Worm (Caenorhabditis elegans) whole organism, young adult: ENCODE measurements around the gene C48B4.6.

ENCODE experiments used
- B0035.1 ChIP-seq: sonication (generic microtip); optimal IDR thresholded peaks from 2 replicates; lab custom pipeline; 2016; ENCODE audit warnings: missing genetic modification characterization, mild to moderate bottlenecking, missing compliant biosample characterization, missing genotype, missing genetic modification reagents
- B0261.1 ChIP-seq: sonication (generic microtip); optimal IDR thresholded peaks from 2 replicates; lab custom pipeline; 2016; ENCODE audit warnings: mild to moderate bottlenecking, missing genetic modification characterization, moderate library complexity, missing compliant biosample characterization
- F10E7.11 ChIP-seq: sonication (generic microtip); optimal IDR thresholded peaks from 2 replicates; lab custom pipeline; 2017; ENCODE audit warnings: mild to moderate bottlenecking, missing genetic modification characterization, moderate library complexity, missing compliant biosample characterization
- F23B12.7 ChIP-seq: sonication (generic microtip); optimal IDR thresholded peaks from 2 replicates; lab custom pipeline; 2017; ENCODE audit warnings: missing genetic modification characterization, mild to moderate bottlenecking, missing compliant biosample characterization, antibody characterized with exemption, moderate library complexity; ENCODE audit not compliant: insufficient read depth
- F49E8.2 ChIP-seq: sonication (generic microtip); optimal IDR thresholded peaks from 3 replicates; lab custom pipeline; 2017; ENCODE audit warnings: missing genetic modification characterization, mild to moderate bottlenecking, missing compliant biosample characterization, antibody characterized with exemption, moderate library complexity; ENCODE audit not compliant: insufficient read depth
- F52B5.7 ChIP-seq: sonication (generic microtip); optimal IDR thresholded peaks from 2 replicates; lab custom pipeline; 2016; ENCODE audit warnings: mild to moderate bottlenecking, missing genetic modification characterization, missing compliant biosample characterization
- K12H6.12 ChIP-seq: fragments of 200-800 bp; sonication (Bioruptor generic); optimal IDR thresholded peaks from 2 replicates; lab custom pipeline; 2018; ENCODE audit warnings: mild to moderate bottlenecking, missing genetic modification characterization, missing compliant biosample characterization
- T07F8.4 ChIP-seq: sonication (generic microtip); optimal IDR thresholded peaks from 2 replicates; lab custom pipeline; 2016; ENCODE audit warnings: mild to moderate bottlenecking, missing genetic modification characterization, moderate library complexity, missing compliant biosample characterization
- Y56A3A.18 ChIP-seq: fragments of 200-800 bp; sonication (Bioruptor generic); IDR thresholded peaks from 2 replicates; pipeline ENCODE4 v1.3.6; 2022; ENCODE audit warnings: missing genetic modification reagents, missing genetic modification characterization, missing compliant biosample characterization
- Y79H2A.3 ChIP-seq: fragments of 200-800 bp; sonication (Bioruptor generic); conservative IDR thresholded peaks from 2 replicates; pipeline ENCODE4 v1.3.6; 2022; ENCODE audit warnings: missing genetic modification reagents, missing genetic modification characterization, missing compliant biosample characterization
- Y95B8A.8 ChIP-seq: fragments of 200-800 bp; sonication (Bioruptor generic); IDR thresholded peaks from 2 replicates; pipeline ENCODE4 v1.3.6; 2022; ENCODE audit warnings: missing genetic modification reagents, missing genetic modification characterization, missing compliant biosample characterization
- ZK185.1 ChIP-seq: sonication (generic microtip); optimal IDR thresholded peaks from 2 replicates; lab custom pipeline; 2016; ENCODE audit warnings: mild to moderate bottlenecking, missing genetic modification characterization, missing compliant biosample characterization; ENCODE audit not compliant: poor library complexity, severe bottlenecking
- akir-1 ChIP-seq: fragments of 200-800 bp; sonication (Bioruptor generic); optimal IDR thresholded peaks from 2 replicates; lab custom pipeline; 2018; ENCODE audit warnings: mild to moderate bottlenecking, missing genetic modification characterization, moderate library complexity, missing compliant biosample characterization
- aptf-3 ChIP-seq: fragments of 200-800 bp; sonication (Bioruptor generic); IDR thresholded peaks from 2 replicates; pipeline ENCODE4 v1.3.6; 2022; ENCODE audit warnings: missing genetic modification characterization, missing compliant biosample characterization
- atf-7 ChIP-seq: sonication (generic microtip); optimal IDR thresholded peaks from 2 replicates; lab custom pipeline; 2017; ENCODE audit warnings: mild to moderate bottlenecking, missing genetic modification characterization, missing compliant biosample characterization
- athp-1 ChIP-seq: sonication (generic microtip); optimal IDR thresholded peaks from 2 replicates; lab custom pipeline; 2017; ENCODE audit warnings: mild to moderate bottlenecking, missing genetic modification characterization, missing compliant biosample characterization
- attf-3 ChIP-seq: fragments of 200-800 bp; sonication (Bioruptor generic); conservative IDR thresholded peaks from 2 replicates; pipeline ENCODE4 v1.3.6; 2022; ENCODE audit warnings: missing genetic modification reagents, missing genetic modification characterization, missing compliant biosample characterization
- attf-6 ChIP-seq: fragments of 200-800 bp; sonication (Bioruptor generic); IDR thresholded peaks from 2 replicates; pipeline ENCODE4 v1.3.6; 2022; ENCODE audit warnings: missing genetic modification reagents, missing genetic modification characterization, missing compliant biosample characterization
- ccch-3 ChIP-seq: fragments of 200-800 bp; sonication (Bioruptor generic); optimal IDR thresholded peaks from 2 replicates; lab custom pipeline; 2018; ENCODE audit warnings: mild to moderate bottlenecking, missing genetic modification characterization, missing compliant biosample characterization
- ceh-100 ChIP-seq: fragments of 200-800 bp; sonication (Bioruptor generic); IDR thresholded peaks from 2 replicates; pipeline ENCODE4 v1.3.6; 2022; ENCODE audit warnings: missing genetic modification reagents, missing genetic modification characterization, missing compliant biosample characterization
- ceh-27 ChIP-seq: fragments of 200-800 bp; sonication (Bioruptor generic); optimal IDR thresholded peaks from 2 replicates; lab custom pipeline; 2018; ENCODE audit warnings: mild to moderate bottlenecking, missing genetic modification characterization, moderate library complexity, missing compliant biosample characterization
- ceh-58 ChIP-seq: fragments of 200-800 bp; sonication (Bioruptor generic); IDR thresholded peaks from 2 replicates; pipeline ENCODE4 v1.3.6; 2022; ENCODE audit warnings: missing genetic modification characterization, missing compliant biosample characterization
- dpl-1 ChIP-seq: fragments of 150-350 bp; optimal IDR thresholded peaks from 2 replicates; lab custom pipeline; 2014; ENCODE audit warnings: missing biosample characterization, missing genetic modification reagents, missing genetic modification characterization
- ekl-4 ChIP-seq: fragments of 200-800 bp; sonication (Bioruptor generic); IDR thresholded peaks from 2 replicates; pipeline ENCODE4 v1.3.6; 2022; ENCODE audit warnings: missing genetic modification reagents, missing genetic modification characterization, missing compliant biosample characterization
- hlh-12 ChIP-seq: sonication (generic microtip); optimal IDR thresholded peaks from 2 replicates; lab custom pipeline; 2016; ENCODE audit warnings: missing genetic modification characterization, missing compliant biosample characterization
- hsf-1 ChIP-seq: fragments of 200-800 bp; sonication (Bioruptor generic); IDR thresholded peaks from 2 replicates; pipeline ENCODE4 v1.3.6; 2022; ENCODE audit warnings: missing genetic modification reagents, missing genetic modification characterization, missing compliant biosample characterization
- lag-1 ChIP-seq: fragments of 200-800 bp; sonication (Bioruptor generic); IDR thresholded peaks from 2 replicates; pipeline ENCODE4 v1.3.6; 2022; ENCODE audit warnings: missing genetic modification reagents, missing genetic modification characterization, missing compliant biosample characterization
- lin-35 ChIP-seq, 3 experiments: fragments of 150-350 bp in 2 of 3; sonication (generic microtip) in 1 of 3; optimal IDR thresholded peaks; 2 replicates each; lab custom pipeline; 2014 to 2018; ENCODE audit warnings: missing biosample characterization in 3 of 3, missing genetic modification characterization in 3 of 3, missing genetic modification reagents in 3 of 3
- lin-40 ChIP-seq: sonication (generic microtip); optimal IDR thresholded peaks from 2 replicates; lab custom pipeline; 2016; ENCODE audit warnings: missing genetic modification characterization, mild to moderate bottlenecking, missing compliant biosample characterization, missing genotype, missing genetic modification reagents
- madf-10 ChIP-seq: sonication (generic microtip); optimal IDR thresholded peaks from 2 replicates; lab custom pipeline; 2016; ENCODE audit warnings: mild to moderate bottlenecking, missing genetic modification characterization, missing compliant biosample characterization
- madf-6 ChIP-seq: fragments of 200-800 bp; sonication (Bioruptor generic); IDR thresholded peaks from 2 replicates; pipeline ENCODE4 v1.3.6; 2022; ENCODE audit warnings: missing genetic modification reagents, missing genetic modification characterization, missing compliant biosample characterization
- madf-8 ChIP-seq: fragments of 200-800 bp; sonication (Bioruptor generic); conservative IDR thresholded peaks from 2 replicates; pipeline ENCODE4 v1.3.6; 2022; ENCODE audit warnings: missing genetic modification reagents, missing genetic modification characterization, missing compliant biosample characterization
- mxl-1 ChIP-seq: sonication (generic microtip); optimal IDR thresholded peaks from 2 replicates; lab custom pipeline; 2016; ENCODE audit warnings: missing genetic modification characterization, missing compliant biosample characterization
- nfya-2 ChIP-seq: fragments of 200-800 bp; sonication (Bioruptor generic); IDR thresholded peaks from 2 replicates; pipeline ENCODE4 v1.3.6; 2022; ENCODE audit warnings: missing genetic modification reagents, missing genetic modification characterization, missing compliant biosample characterization
- nhr-179 ChIP-seq: sonication (generic microtip); optimal IDR thresholded peaks from 2 replicates; lab custom pipeline; 2016; ENCODE audit warnings: mild to moderate bottlenecking, missing genetic modification characterization, missing compliant biosample characterization
- nhr-80 ChIP-seq: sonication (generic microtip); optimal IDR thresholded peaks from 2 replicates; lab custom pipeline; 2016; ENCODE audit warnings: missing genetic modification characterization, missing compliant biosample characterization
- nhr-90 ChIP-seq: sonication (generic microtip); optimal IDR thresholded peaks from 2 replicates; lab custom pipeline; 2016; ENCODE audit warnings: missing genotype, mild to moderate bottlenecking, missing genetic modification characterization, missing compliant biosample characterization
- rec-8 ChIP-seq, 2 experiments: sonication (generic microtip); optimal IDR thresholded peaks; 2 replicates each; lab custom pipeline; 2016; ENCODE audit warnings: mild to moderate bottlenecking in 2 of 2, missing genetic modification characterization in 2 of 2, missing genetic modification reagents in 2 of 2, missing genotype in 2 of 2, missing biosample characterization in 1 of 2, missing compliant biosample characterization in 1 of 2, moderate library complexity in 1 of 2
- snpc-3.4 ChIP-seq: sonication (generic microtip); optimal IDR thresholded peaks from 2 replicates; lab custom pipeline; 2017; ENCODE audit warnings: missing genetic modification characterization, mild to moderate bottlenecking, missing compliant biosample characterization, antibody characterized with exemption, moderate library complexity, missing genotype, missing genetic modification reagents
- sptf-2 ChIP-seq: fragments of 200-800 bp; sonication (Bioruptor generic); optimal IDR thresholded peaks from 2 replicates; lab custom pipeline; 2018; ENCODE audit warnings: mild to moderate bottlenecking, missing genetic modification characterization, missing compliant biosample characterization
- tbp1 ChIP-seq: fragments of 200-800 bp; sonication (Bioruptor generic); optimal IDR thresholded peaks from 2 replicates; lab custom pipeline; 2018; ENCODE audit warnings: mild to moderate bottlenecking, missing genetic modification characterization, missing compliant biosample characterization
- tbx-9 ChIP-seq: sonication (generic microtip); optimal IDR thresholded peaks from 2 replicates; lab custom pipeline; 2016; ENCODE audit warnings: borderline replicate concordance, missing genetic modification characterization, inconsistent platforms, missing compliant biosample characterization
- unc-62 ChIP-seq: fragments of 150-350 bp; optimal IDR thresholded peaks from 2 replicates; lab custom pipeline; 2014; ENCODE audit warnings: missing biosample characterization, missing genetic modification reagents, missing genetic modification characterization
- xnd-1 ChIP-seq: sonication (generic microtip); optimal IDR thresholded peaks from 2 replicates; lab custom pipeline; 2016; ENCODE audit warnings: missing genotype, missing genetic modification reagents, missing genetic modification characterization, missing compliant biosample characterization
- zfh-2 ChIP-seq: fragments of 200-800 bp; sonication (Bioruptor generic); conservative IDR thresholded peaks from 2 replicates; pipeline ENCODE4 v1.3.6; 2022; ENCODE audit warnings: missing genetic modification reagents, missing genetic modification characterization, missing compliant biosample characterization
- zim-3 ChIP-seq: sonication (generic microtip); optimal IDR thresholded peaks from 2 replicates; lab custom pipeline; 2017; ENCODE audit warnings: mild to moderate bottlenecking, missing genetic modification characterization, moderate library complexity, missing compliant biosample characterization
- ztf-25 ChIP-seq: fragments of 200-800 bp; sonication (Bioruptor generic); IDR thresholded peaks from 2 replicates; pipeline ENCODE4 v1.3.6; 2022; ENCODE audit warnings: missing genetic modification reagents, missing genetic modification characterization, missing compliant biosample characterization
- ztf-28 ChIP-seq: fragments of 200-800 bp; sonication (Bioruptor generic); IDR thresholded peaks from 2 replicates; pipeline ENCODE4 v1.3.6; 2022; ENCODE audit warnings: missing genetic modification reagents, missing genetic modification characterization, missing compliant biosample characterization

The C48B4.6 gene

DNA sequence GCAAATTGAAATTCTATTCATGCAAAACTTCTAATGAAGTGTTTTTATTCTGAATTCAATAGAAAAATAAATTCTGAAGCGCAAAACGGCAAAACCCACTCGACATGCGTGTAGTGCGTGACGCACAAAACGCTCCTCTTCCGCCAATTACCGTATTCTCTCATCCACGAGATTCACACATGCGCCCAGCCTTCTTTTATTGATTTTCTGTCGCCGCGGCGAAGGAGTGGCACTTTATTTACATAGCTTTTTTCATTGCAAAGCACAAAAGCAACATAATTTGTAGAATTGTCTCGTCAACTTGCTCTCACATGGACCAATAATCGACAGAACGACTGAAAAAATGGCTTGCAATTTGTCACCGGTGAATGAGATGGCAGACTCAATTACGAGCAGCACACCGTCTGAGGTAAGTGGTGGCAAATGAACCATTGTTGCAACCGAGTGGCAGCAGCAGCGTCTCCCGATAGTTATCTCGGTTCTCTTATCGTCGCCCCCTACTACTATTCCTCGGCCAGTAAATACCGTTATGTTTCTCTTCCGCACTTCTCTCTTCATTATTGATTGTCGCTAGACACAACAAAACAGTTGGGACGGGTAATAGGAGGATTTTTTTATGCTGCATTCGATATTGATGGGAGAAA, 12.2 kb downstream of the C48B4.6 start, which contains the start of gene unc-16 (continued):
- TF ChIP-seq ceh-58 (no peak), aptf-3 (GFP tag; lab: Robert Waterston, UW) (no peak), snpc-3.4 (tag; lab: Kevin White, UChicago) (no peak), madf-8 (GFP tag; lab: Robert Waterston, UW) (peak; percentile 40), lag-1 (no peak), athp-1 (tag; lab: Kevin White, UChicago) (peak; percentile 62), akir-1 (no peak), F10E7.11 (tag; lab: Kevin White, UChicago) (no peak), Y79H2A.3 (no peak), ztf-25 (GFP tag; lab: Robert Waterston, UW) (no peak), sptf-2 (GFP tag; lab: Kevin White, UChicago) (no peak), ceh-27 (GFP tag; lab: Kevin White, UChicago) (peak; percentile 88), ceh-100 (GFP tag; lab: Robert Waterston, UW) (peak; percentile 51), madf-10 (tag; lab: Kevin White, UChicago) (peak; percentile 45), nhr-179 (tag; lab: Kevin White, UChicago) (no peak), unc-62 (peak; percentile 72), ZK185.1 (tag; lab: Kevin White, UChicago) (peak; percentile 65), hsf-1 (GFP tag; lab: Robert Waterston, UW) (no peak), K12H6.12 (tag; lab: Kevin White, UChicago) (peak; percentile 72), B0261.1 (tag; lab: Kevin White, UChicago) (no peak), Y56A3A.18 (GFP tag; lab: Robert Waterston, UW) (no peak), tbp1 (peak; percentile 42), hlh-12 (no peak), nhr-80 (tag; lab: Kevin White, UChicago) (peak; percentile 70), F49E8.2 (tag; lab: Kevin White, UChicago) (no peak), lin-40 (tag; lab: Kevin White, UChicago) (peak; percentile 85), nfya-2 (GFP tag; lab: Robert Waterston, UW) (no peak), ztf-28 (GFP tag; lab: Robert Waterston, UW) (no peak), attf-6 (GFP tag; lab: Robert Waterston, UW) (no peak), attf-3 (GFP tag; lab: Robert Waterston, UW) (peak; percentile 59), rec-8 (tag; optimal IDR thresholded peaks at IDR 0.05; lab: Kevin White, UChicago) (no peak), mxl-1 (no peak), zim-3 (tag; lab: Kevin White, UChicago) (no peak), ekl-4 (peak; percentile 84), T07F8.4 (tag; lab: Kevin White, UChicago) (no peak), F52B5.7 (tag; lab: Kevin White, UChicago) (no peak), ccch-3 (GFP tag; lab: Kevin White, UChicago) (no peak), Y95B8A.8 (no peak), F23B12.7 (tag; lab: Kevin White, UChicago) (no peak), atf-7 (tag; lab: Kevin White, UChicago) (no peak), xnd-1 (tag; lab: Kevin White, UChicago) (no peak), lin-35 (GFP tag; optimal IDR thresholded peaks at IDR 0.05; lab: Kevin White, UChicago) (peak in 1 of 3 experiments; percentile 82), tbx-9 (tag; lab: Kevin White, UChicago) (no peak), zfh-2 (GFP tag; lab: Robert Waterston, UW) (peak; percentile 63; the same call in 1 of the 2 replicates), madf-6 (GFP tag; lab: Robert Waterston, UW) (no peak; the same call in 1 of the 2 replicates), dpl-1 (GFP tag; lab: Kevin White, UChicago) (peak; percentile 34), B0035.1 (no peak), nhr-90 (tag; lab: Kevin White, UChicago) (no peak)
